Worm (Caenorhabditis elegans): ENCODE measurements around the gene tbx-2.

tbx-2 gene

DNA sequence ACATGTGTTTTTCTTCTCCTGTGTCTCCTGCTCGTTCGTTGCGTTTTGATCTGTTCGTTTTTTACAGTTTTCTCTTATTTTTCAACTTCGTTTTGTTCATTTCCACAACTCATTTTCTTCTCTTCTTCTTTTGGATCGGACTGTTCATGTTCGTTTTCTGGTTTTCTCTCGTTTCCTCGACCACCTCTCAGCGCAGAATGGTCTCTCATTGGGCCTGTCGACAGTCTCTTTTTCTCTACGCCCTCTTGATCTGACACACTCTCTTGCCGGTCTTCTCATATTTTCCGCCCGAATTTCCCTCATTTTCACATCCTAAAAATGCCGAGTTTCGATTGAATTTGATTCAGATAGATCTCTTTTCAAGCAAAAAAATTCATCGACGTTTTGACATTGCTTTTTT, 45.5 kb upstream of the tbx-2 start:
- no peak for TF ChIP-seq pros-1 (tag; optimal IDR thresholded peaks at IDR 0.05)
- no peak for TF ChIP-seq fkh-6 (tag; optimal IDR thresholded peaks at IDR 0.05)
- no peak for TF ChIP-seq ceh-18 (tag; optimal IDR thresholded peaks at IDR 0.05)
- no peak for TF ChIP-seq zip-5 (tag; optimal IDR thresholded peaks at IDR 0.05)
- TF ChIP-seq K09A11.1 (tag; optimal IDR thresholded peaks at IDR 0.05; ENCODE audit: insufficient read depth) = no peak
- no peak for TF ChIP-seq Y22D7AL.16 (tag; optimal IDR thresholded peaks at IDR 0.05)
- no peak for TF ChIP-seq ets-4 (tag; optimal IDR thresholded peaks at IDR 0.05)
- no peak for TF ChIP-seq eyg-1 (tag; optimal IDR thresholded peaks at IDR 0.05)
- no peak for TF ChIP-seq unc-3 (GFP tag; conservative IDR thresholded peaks at IDR 0.05)
- no peak for TF ChIP-seq unc-3 (tag; optimal IDR thresholded peaks at IDR 0.05)
- no peak for TF ChIP-seq ceh-48 (tag; optimal IDR thresholded peaks at IDR 0.05)
- TF ChIP-seq C08G9.2 (tag; optimal IDR thresholded peaks at IDR 0.05) = no peak
- TF ChIP-seq elt-4 (tag; optimal IDR thresholded peaks at IDR 0.05) = no peak
- no peak for TF ChIP-seq C38D4.7 (GFP tag; optimal IDR thresholded peaks at IDR 0.05)

DNA sequence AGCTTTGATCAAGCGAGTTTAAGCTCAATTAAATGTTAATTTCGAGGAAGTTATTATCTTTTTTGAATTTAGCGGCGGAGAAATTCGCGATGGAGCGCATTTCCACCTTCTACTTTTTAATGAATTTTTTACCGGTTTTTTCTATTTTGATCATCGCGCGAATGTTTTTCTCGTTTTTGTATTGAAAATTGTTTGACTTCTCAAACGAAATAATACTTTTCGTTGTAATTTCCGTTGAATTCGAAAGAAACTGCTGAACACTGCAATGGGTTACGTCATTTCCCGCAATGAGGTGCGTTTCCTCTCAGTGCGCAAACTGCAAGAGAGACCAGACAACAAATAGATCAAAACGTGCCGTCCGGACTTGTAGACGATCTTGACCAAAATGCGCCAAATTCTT, 45.1 kb upstream of the tbx-2 start:
- TF ChIP-seq ceh-48 (tag; optimal IDR thresholded peaks at IDR 0.05) = no peak
- no peak for TF ChIP-seq pha-4 (tag; optimal IDR thresholded peaks at IDR 0.05)

DNA sequence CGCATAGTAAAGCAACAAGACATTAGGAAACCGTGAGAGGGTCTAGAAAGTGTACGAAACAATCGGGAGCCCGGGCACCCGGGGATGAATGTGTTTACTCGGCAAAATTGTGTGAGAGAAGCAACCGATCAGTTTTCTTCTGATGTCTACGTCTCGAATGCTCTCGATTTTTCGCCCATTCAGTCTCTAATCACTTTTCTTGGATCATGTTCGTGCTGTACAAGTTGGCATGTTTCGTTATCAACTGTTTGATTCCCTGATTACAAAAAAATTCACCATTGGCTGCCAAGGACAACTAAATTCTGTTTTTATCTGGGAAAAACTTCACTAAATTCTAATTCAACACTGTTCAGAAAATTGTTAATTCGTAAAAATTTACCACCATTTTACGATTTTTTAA, 44.5 kb upstream of the tbx-2 start:
- TF ChIP-seq hlh-8 (tag; optimal IDR thresholded peaks at IDR 0.05) = no peak

DNA sequence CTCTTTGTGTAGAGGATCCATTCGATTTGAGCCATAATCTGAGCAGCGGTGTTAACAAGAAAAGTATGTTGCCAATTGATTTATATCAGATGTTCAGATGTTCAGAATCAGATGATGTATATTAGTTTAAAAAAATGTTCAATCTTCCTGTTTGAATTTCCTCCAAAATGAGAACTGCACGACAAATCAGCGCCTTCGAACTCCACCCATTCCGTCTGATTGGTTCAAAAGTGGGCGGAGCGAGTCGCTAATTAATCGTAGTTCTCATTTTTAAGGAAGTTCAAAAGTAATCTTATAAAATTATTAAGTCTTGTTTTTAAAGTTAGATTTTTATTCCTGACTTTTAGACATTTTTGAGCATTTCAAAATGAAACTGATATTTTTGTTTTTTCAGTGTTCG, 43.1 kb upstream of the tbx-2 start:
- TF ChIP-seq hlh-13 (GFP tag; optimal IDR thresholded peaks at IDR 0.05) (no peak), nfya-1 (tag; optimal IDR thresholded peaks at IDR 0.05) (peak; percentile 54)

DNA sequence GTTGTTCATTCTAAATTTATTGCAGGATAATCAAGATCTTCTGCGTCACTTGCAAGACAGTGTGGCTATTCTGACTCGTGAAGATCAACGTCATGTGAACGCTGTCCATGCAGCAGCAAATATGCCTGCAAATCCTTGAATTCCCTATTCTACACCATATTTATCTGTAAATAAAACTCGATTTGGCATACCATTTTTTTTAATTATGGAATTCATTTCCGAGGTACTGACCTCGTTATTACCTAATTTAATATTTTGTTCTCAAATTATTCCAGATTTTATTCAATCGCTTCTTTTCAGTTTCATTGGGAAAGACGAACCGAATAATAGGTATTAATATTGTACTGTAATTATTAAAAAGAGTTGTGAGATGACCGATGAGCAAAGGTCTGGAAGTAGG, 37.5 kb upstream of the tbx-2 start, which contains the start of gene cid-1:
cid-1 (plus strand) TSS at position 301 of the 400 bp plus-strand sequence.
- TF ChIP-seq F13H6.1 (tag; optimal IDR thresholded peaks at IDR 0.05) (no peak), tbx-7 (tag; optimal IDR thresholded peaks at IDR 0.05) (no peak), unc-86 (tag; optimal IDR thresholded peaks at IDR 0.05) (no peak), C38D4.7 (GFP tag; optimal IDR thresholded peaks at IDR 0.05) (no peak), eyg-1 (tag; optimal IDR thresholded peaks at IDR 0.05) (no peak), hlh-8 (tag; optimal IDR thresholded peaks at IDR 0.05) (no peak), mec-3 (tag; optimal IDR thresholded peaks at IDR 0.05; ENCODE audit: borderline replicate concordance) (no peak), ceh-9 (tag; optimal IDR thresholded peaks at IDR 0.05) (no peak), unc-3 (GFP tag; conservative IDR thresholded peaks at IDR 0.05) (no peak), unc-3 (tag; optimal IDR thresholded peaks at IDR 0.05) (no peak), nfya-1 (tag; optimal IDR thresholded peaks at IDR 0.05) (no peak), ceh-18 (tag; optimal IDR thresholded peaks at IDR 0.05) (no peak), pag-3 (tag; optimal IDR thresholded peaks at IDR 0.05; ENCODE audit: borderline replicate concordance) (no peak), ceh-34 (tag; optimal IDR thresholded peaks at IDR 0.05) (no peak), pros-1 (tag; optimal IDR thresholded peaks at IDR 0.05) (no peak), fkh-10 (GFP tag; optimal IDR thresholded peaks at IDR 0.05) (no peak), ceh-31 (tag; optimal IDR thresholded peaks at IDR 0.05) (no peak), hlh-13 (GFP tag; optimal IDR thresholded peaks at IDR 0.05) (no peak), Y22D7AL.16 (tag; optimal IDR thresholded peaks at IDR 0.05) (no peak), nhr-232 (tag; optimal IDR thresholded peaks at IDR 0.05) (no peak)

DNA sequence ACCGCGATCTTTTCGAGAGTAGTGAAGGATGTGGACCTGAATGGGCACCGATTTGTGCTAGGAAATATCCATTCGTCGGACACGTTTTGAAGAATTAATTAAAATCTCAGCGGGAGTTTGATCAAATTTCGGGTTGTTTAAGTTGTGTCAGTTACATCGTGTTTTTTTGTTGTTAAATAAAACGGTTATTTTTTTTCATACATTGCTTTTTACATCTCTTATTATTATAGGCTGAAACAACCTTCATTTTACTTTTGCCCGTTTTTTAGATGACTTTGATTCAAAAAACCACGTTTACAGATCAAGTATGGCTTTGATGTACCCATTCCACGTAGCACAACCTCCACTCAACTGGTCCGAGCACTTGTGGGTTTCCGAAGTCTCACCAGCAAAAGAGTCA, 37.0 kb upstream of the tbx-2 start, which contains the start of gene emb-1:
emb-1 (plus strand) TSS at position 301 of the 400 bp plus-strand sequence.
- no peak for TF ChIP-seq sox-4 (tag; optimal IDR thresholded peaks at IDR 0.05)
- TF ChIP-seq fkh-10 (GFP tag; optimal IDR thresholded peaks at IDR 0.05) = no peak
- no peak for TF ChIP-seq lim-6 (tag; optimal IDR thresholded peaks at IDR 0.05)
- no peak for TF ChIP-seq hlh-6 (tag; optimal IDR thresholded peaks at IDR 0.05)
- no peak for TF ChIP-seq nhr-232 (tag; optimal IDR thresholded peaks at IDR 0.05)
- no peak for TF ChIP-seq unc-42 (tag; optimal IDR thresholded peaks at IDR 0.05)
- TF ChIP-seq ref-2 (tag; optimal IDR thresholded peaks at IDR 0.05) = no peak
- TF ChIP-seq hlh-15 (tag; optimal IDR thresholded peaks at IDR 0.05) = no peak
- TF ChIP-seq ceh-18 (tag; optimal IDR thresholded peaks at IDR 0.05) = no peak
- no peak for TF ChIP-seq ttx-3 (tag; optimal IDR thresholded peaks at IDR 0.05)
- no peak for TF ChIP-seq pat-9 (tag; optimal IDR thresholded peaks at IDR 0.05)
- TF ChIP-seq ceh-14 (tag; optimal IDR thresholded peaks at IDR 0.05) = no peak
- TF ChIP-seq ets-4 (tag; optimal IDR thresholded peaks at IDR 0.05) = no peak
- TF ChIP-seq eyg-1 (tag; optimal IDR thresholded peaks at IDR 0.05) = no peak
- TF ChIP-seq pros-1 (tag; optimal IDR thresholded peaks at IDR 0.05) = no peak
- TF ChIP-seq odd-2 (tag; optimal IDR thresholded peaks at IDR 0.05) = no peak
- TF ChIP-seq pha-4 (tag; optimal IDR thresholded peaks at IDR 0.05) = no peak
- no peak for TF ChIP-seq sdc-2 (tag; optimal IDR thresholded peaks at IDR 0.05)
